Worm (Caenorhabditis elegans): ENCODE measurements around the gene fbxb-29.

DNA sequence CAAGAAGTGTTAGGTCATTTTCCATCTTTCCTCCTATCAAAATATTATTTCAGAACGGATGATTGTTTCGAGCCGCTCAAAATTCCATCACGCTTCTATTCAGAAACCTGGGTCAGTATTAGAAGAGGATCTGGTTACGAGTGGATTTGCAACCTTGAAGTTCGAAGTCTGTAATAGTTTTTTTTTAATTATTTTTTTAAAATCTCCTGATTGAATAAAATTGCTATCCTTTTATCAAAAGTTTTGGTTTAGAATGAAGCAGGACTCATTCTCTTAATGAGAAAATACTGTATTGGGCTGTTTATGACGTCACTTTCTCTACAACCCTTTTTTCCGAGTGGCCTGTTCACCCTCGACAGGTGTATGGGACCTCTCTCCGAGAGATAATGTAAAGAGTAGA, 11.0 kb downstream of the fbxb-29 start, which contains the start of gene fbxc-39:
- TF ChIP-seq C38D4.7 (GFP tag; optimal IDR thresholded peaks at IDR 0.05) (no peak), tbx-2 (tag; optimal IDR thresholded peaks at IDR 0.05) (no peak), unc-55 (GFP tag; optimal IDR thresholded peaks at IDR 0.05) (no peak), che-1 (tag; optimal IDR thresholded peaks at IDR 0.05) (no peak), odd-2 (tag; optimal IDR thresholded peaks at IDR 0.05) (no peak), ceh-45 (GFP tag; IDR thresholded peaks at IDR 0.05) (no peak), ceh-18 (tag; optimal IDR thresholded peaks at IDR 0.05) (no peak), hlh-6 (tag; optimal IDR thresholded peaks at IDR 0.05) (no peak), ceh-14 (tag; optimal IDR thresholded peaks at IDR 0.05) (no peak), nhr-11 (tag; optimal IDR thresholded peaks at IDR 0.05) (no peak), nfya-1 (tag; optimal IDR thresholded peaks at IDR 0.05) (no peak), pqm-1 (tag; optimal IDR thresholded peaks at IDR 0.05) (no peak), Y22D7AL.16 (tag; optimal IDR thresholded peaks at IDR 0.05) (no peak), ref-2 (tag; optimal IDR thresholded peaks at IDR 0.05) (no peak)

All from whole organism, late embryonic.